Worm (Caenorhabditis elegans): ENCODE data around the gene C25F9.15.
A peak's percentile ranks its signal among the peaks of the same experiment; 100 is the strongest.

ce11 chrV:19429605-19430004 lies 11.7 kb downstream of the C25F9.15 start:
- TF ChIP-seq R02D3.7 (tag; optimal IDR thresholded peaks at IDR 0.05) = no peak
- TF ChIP-seq lin-39 (tag; optimal IDR thresholded peaks at IDR 0.05) = no peak
- TF ChIP-seq tbx-2 (tag; optimal IDR thresholded peaks at IDR 0.05) = no peak
- no peak for TF ChIP-seq unc-62 (GFP tag; optimal IDR thresholded peaks at IDR 0.05)
- peak; percentile 99 for TF ChIP-seq elt-1 (tag; optimal IDR thresholded peaks at IDR 0.05)
- no peak for TF ChIP-seq unc-39 (tag; optimal IDR thresholded peaks at IDR 0.05)
- TF ChIP-seq ama-1 (optimal IDR thresholded peaks at IDR 0.05) = no peak
- peak; percentile 21 for TF ChIP-seq nhr-43 (tag; optimal IDR thresholded peaks at IDR 0.05; ENCODE audit: poor library complexity, severe bottlenecking)
- TF ChIP-seq nhr-28 (tag; optimal IDR thresholded peaks at IDR 0.05) = no peak
- TF ChIP-seq fos-1 (tag; optimal IDR thresholded peaks at IDR 0.05) = no peak
- no peak for TF ChIP-seq snpc-4 (tag; optimal IDR thresholded peaks at IDR 0.05)
- no peak for TF ChIP-seq eor-1 (tag; optimal IDR thresholded peaks at IDR 0.05)
- TF ChIP-seq nhr-23 (tag; optimal IDR thresholded peaks at IDR 0.05) = peak; percentile 28
